Worm (Caenorhabditis elegans) whole organism, L1 larva: ENCODE measurements around the gene srbc-23.
A peak's percentile ranks its signal among the peaks of the same experiment; 100 is the strongest.

ENCODE experiments used
- aha-1 ChIP-seq: fragments of 150-350 bp; optimal IDR thresholded peaks from 2 replicates; lab custom pipeline; 2014; ENCODE audit warnings: missing biosample characterization, missing genetic modification characterization
- alr-1 ChIP-seq: fragments of 200-800 bp; sonication (Bioruptor generic); optimal IDR thresholded peaks from 2 replicates; lab custom pipeline; 2018; ENCODE audit warnings: borderline replicate concordance, mild to moderate bottlenecking, missing genetic modification characterization, missing compliant biosample characterization
- aly-2 ChIP-seq: fragments of 150-350 bp; optimal IDR thresholded peaks from 2 replicates; lab custom pipeline; 2014; ENCODE audit warnings: missing biosample characterization, missing genetic modification characterization
- ama-1 ChIP-seq: fragments of 150-350 bp; optimal IDR thresholded peaks from 2 replicates; lab custom pipeline; 2014
- ceh-8 ChIP-seq: fragments of 200-800 bp; sonication (Bioruptor generic); optimal IDR thresholded peaks from 2 replicates; lab custom pipeline; 2018; ENCODE audit warnings: mild to moderate bottlenecking, missing genetic modification characterization, moderate library complexity, missing compliant biosample characterization
- ceh-88 ChIP-seq: fragments of 200-800 bp; sonication (Bioruptor generic); IDR thresholded peaks from 2 replicates; pipeline ENCODE4 v1.3.6; 2022; ENCODE audit warnings: missing genetic modification characterization, missing compliant biosample characterization
- ceh-90 ChIP-seq: sonication (generic microtip); optimal IDR thresholded peaks from 2 replicates; lab custom pipeline; 2016; ENCODE audit warnings: missing genetic modification characterization, missing compliant biosample characterization
- dsc-1 ChIP-seq: sonication (generic microtip); optimal IDR thresholded peaks from 2 replicates; lab custom pipeline; 2016; ENCODE audit warnings: mild to moderate bottlenecking, missing genetic modification characterization, missing compliant biosample characterization
- efl-1 ChIP-seq, 4 experiments: fragments of 150-350 bp; optimal IDR thresholded peaks in 3 of 4; peaks in 1 of 4; 1 replicate in 1 of 4; 2 replicates in 3 of 4; lab custom pipeline; 2014; ENCODE audit warnings: missing biosample characterization in 2 of 4, missing genetic modification characterization in 2 of 4, missing genetic modification reagents in 2 of 4
- egl-27 ChIP-seq, 2 experiments: fragments of 150-350 bp in 1 of 2; sonication (generic microtip); optimal IDR thresholded peaks; 3 replicates each; lab custom pipeline; 2017 to 2018; ENCODE audit warnings: missing biosample characterization in 2 of 2, missing genetic modification characterization in 2 of 2, missing genetic modification reagents in 2 of 2
- elt-2 ChIP-seq: sonication (generic microtip); optimal IDR thresholded peaks from 2 replicates; lab custom pipeline; 2016; ENCODE audit warnings: missing genetic modification characterization, mild to moderate bottlenecking, inconsistent platforms, missing compliant biosample characterization, missing genetic modification reagents
- elt-3 ChIP-seq, 6 experiments: fragments of 150-350 bp in 1 of 6; sonication (generic microtip); optimal IDR thresholded peaks; 2 replicates each; lab custom pipeline; 2017 to 2018; ENCODE audit warnings: missing biosample characterization in 6 of 6, missing genetic modification characterization in 6 of 6, inconsistent platforms in 1 of 6
- ets-5 ChIP-seq: fragments of 200-800 bp; sonication (Bioruptor generic); IDR thresholded peaks from 2 replicates; pipeline ENCODE4 v1.3.6; 2022; ENCODE audit warnings: missing genetic modification characterization, missing compliant biosample characterization
- fkh-10 ChIP-seq: sonication (generic microtip); optimal IDR thresholded peaks from 2 replicates; lab custom pipeline; 2017; ENCODE audit warnings: missing biosample characterization, missing genetic modification reagents, missing genetic modification characterization
- fkh-8 ChIP-seq: sonication (generic microtip); optimal IDR thresholded peaks from 2 replicates; lab custom pipeline; 2016; ENCODE audit warnings: mild to moderate bottlenecking, missing genetic modification characterization, missing compliant biosample characterization
- grh-1 ChIP-seq: fragments of 200-800 bp; sonication (Bioruptor generic); IDR thresholded peaks from 2 replicates; pipeline ENCODE4 v1.3.6; 2022; ENCODE audit warnings: missing genetic modification reagents, missing genetic modification characterization, missing compliant biosample characterization
- jun-1 ChIP-seq: fragments of 150-350 bp; optimal IDR thresholded peaks from 2 replicates; lab custom pipeline; 2014; ENCODE audit warnings: missing biosample characterization, missing genetic modification reagents, missing genetic modification characterization
- lin-15B ChIP-seq: fragments of 150-350 bp; sonication (generic microtip); optimal IDR thresholded peaks from 3 replicates; lab custom pipeline; 2014; ENCODE audit warnings: missing biosample characterization, missing genetic modification characterization
- lin-35 ChIP-seq, 2 experiments: fragments of 150-350 bp; optimal IDR thresholded peaks; 2 replicates each; lab custom pipeline; 2014; ENCODE audit warnings: missing biosample characterization in 2 of 2, missing genetic modification characterization in 2 of 2, missing genetic modification reagents in 2 of 2
- lin-39 ChIP-seq: fragments of 150-350 bp; optimal IDR thresholded peaks from 2 replicates; lab custom pipeline; 2014; ENCODE audit warnings: missing biosample characterization, missing genetic modification reagents, missing genetic modification characterization
- mab-9 ChIP-seq: fragments of 200-800 bp; sonication (Bioruptor generic); IDR thresholded peaks from 2 replicates; pipeline ENCODE4 v1.3.6; 2022; ENCODE audit warnings: missing genetic modification reagents, missing genetic modification characterization, missing compliant biosample characterization
- mep-1 ChIP-seq: fragments of 150-350 bp; optimal IDR thresholded peaks from 2 replicates; lab custom pipeline; 2014; ENCODE audit warnings: missing biosample characterization, missing genetic modification characterization
- nhr-12 ChIP-seq: sonication (generic microtip); optimal IDR thresholded peaks from 2 replicates; lab custom pipeline; 2017; ENCODE audit warnings: missing biosample characterization, missing genetic modification characterization
- nhr-19 ChIP-seq: fragments of 200-800 bp; sonication (Bioruptor generic); conservative IDR thresholded peaks from 2 replicates; pipeline ENCODE4 v1.3.6; 2022; ENCODE audit warnings: missing genetic modification characterization, missing compliant biosample characterization
- nhr-20 ChIP-seq: sonication (generic microtip); optimal IDR thresholded peaks from 2 replicates; lab custom pipeline; 2016; ENCODE audit warnings: mild to moderate bottlenecking, missing genetic modification characterization, missing compliant biosample characterization
- nhr-237 ChIP-seq: fragments of 150-350 bp; optimal IDR thresholded peaks from 2 replicates; lab custom pipeline; 2014; ENCODE audit warnings: missing biosample characterization, missing genetic modification characterization
- nhr-28 ChIP-seq: fragments of 150-350 bp; optimal IDR thresholded peaks from 2 replicates; lab custom pipeline; 2014; ENCODE audit warnings: missing biosample characterization, missing genetic modification characterization
- nhr-71 ChIP-seq: sonication (generic microtip); optimal IDR thresholded peaks from 2 replicates; lab custom pipeline; 2016; ENCODE audit warnings: mild to moderate bottlenecking, missing genetic modification characterization, moderate library complexity, missing compliant biosample characterization
- nhr-76 ChIP-seq: sonication (generic microtip); optimal IDR thresholded peaks from 2 replicates; lab custom pipeline; 2017; ENCODE audit warnings: missing biosample characterization, missing genetic modification characterization
- nhr-77 ChIP-seq: fragments of 150-350 bp; optimal IDR thresholded peaks from 2 replicates; lab custom pipeline; 2014; ENCODE audit warnings: missing biosample characterization, missing genetic modification characterization
- nhr-84 ChIP-seq: sonication (generic microtip); optimal IDR thresholded peaks from 2 replicates; lab custom pipeline; 2017; ENCODE audit warnings: missing biosample characterization, missing genetic modification characterization
- nhr-90 ChIP-seq: sonication (generic microtip); optimal IDR thresholded peaks from 2 replicates; lab custom pipeline; 2016; ENCODE audit warnings: mild to moderate bottlenecking, missing genetic modification characterization, missing compliant biosample characterization; ENCODE audit not compliant: poor library complexity
- pag-3 ChIP-seq: sonication (generic microtip); optimal IDR thresholded peaks from 2 replicates; lab custom pipeline; 2017; ENCODE audit warnings: missing genetic modification characterization, mild to moderate bottlenecking, missing compliant biosample characterization, antibody characterized with exemption, borderline replicate concordance; ENCODE audit not compliant: insufficient read depth
- pax-3 ChIP-seq: fragments of 200-800 bp; sonication (Bioruptor generic); optimal IDR thresholded peaks from 2 replicates; lab custom pipeline; 2018; ENCODE audit warnings: mild to moderate bottlenecking, missing genetic modification characterization, moderate library complexity, missing compliant biosample characterization
- pqm-1 ChIP-seq: sonication (generic microtip); optimal IDR thresholded peaks from 3 replicates; lab custom pipeline; 2017; ENCODE audit warnings: missing biosample characterization, missing genetic modification characterization
- rnt-1 ChIP-seq: sonication (generic microtip); optimal IDR thresholded peaks from 2 replicates; lab custom pipeline; 2016; ENCODE audit warnings: mild to moderate bottlenecking, missing genetic modification characterization, moderate library complexity, missing compliant biosample characterization
- snpc-4 ChIP-seq: fragments of 150-350 bp; optimal IDR thresholded peaks from 2 replicates; lab custom pipeline; 2014; ENCODE audit warnings: missing biosample characterization, missing genetic modification characterization
- sptf-1 ChIP-seq: fragments of 150-350 bp; optimal IDR thresholded peaks from 2 replicates; lab custom pipeline; 2014; ENCODE audit warnings: missing biosample characterization, missing genetic modification characterization
- sup-37 ChIP-seq: fragments of 200-800 bp; sonication (Bioruptor generic); optimal IDR thresholded peaks from 2 replicates; lab custom pipeline; 2018; ENCODE audit warnings: mild to moderate bottlenecking, missing genetic modification characterization, missing compliant biosample characterization
- tbx-2 ChIP-seq: sonication (generic microtip); optimal IDR thresholded peaks from 2 replicates; lab custom pipeline; 2016; ENCODE audit warnings: missing genetic modification characterization, missing compliant biosample characterization
- unc-130 ChIP-seq: fragments of 150-350 bp; optimal IDR thresholded peaks from 2 replicates; lab custom pipeline; 2017; ENCODE audit warnings: missing biosample characterization, missing genetic modification characterization, inconsistent platforms
- unc-30 ChIP-seq: sonication (generic microtip); optimal IDR thresholded peaks from 2 replicates; lab custom pipeline; 2017; ENCODE audit warnings: missing biosample characterization, missing genetic modification characterization
- unc-62 ChIP-seq: fragments of 150-350 bp; optimal IDR thresholded peaks from 2 replicates; lab custom pipeline; 2014; ENCODE audit warnings: missing biosample characterization, missing genetic modification reagents, missing genetic modification characterization
- unc-98 ChIP-seq: fragments of 200-800 bp; sonication (Bioruptor generic); IDR thresholded peaks from 2 replicates; pipeline ENCODE4 v1.3.6; 2022; ENCODE audit warnings: missing genetic modification characterization, missing compliant biosample characterization
- xbp-1 ChIP-seq: sonication (generic microtip); optimal IDR thresholded peaks from 2 replicates; lab custom pipeline; 2016; ENCODE audit warnings: missing genetic modification characterization, missing compliant biosample characterization
- zag-1 ChIP-seq: fragments of 150-350 bp; optimal IDR thresholded peaks from 2 replicates; lab custom pipeline; 2014; ENCODE audit warnings: missing biosample characterization, missing genetic modification characterization
- zip-4 ChIP-seq: fragments of 200-800 bp; sonication (Bioruptor generic); optimal IDR thresholded peaks from 2 replicates; lab custom pipeline; 2018; ENCODE audit warnings: mild to moderate bottlenecking, missing genetic modification characterization, moderate library complexity, missing compliant biosample characterization
- ztf-4 ChIP-seq: fragments of 150-350 bp; optimal IDR thresholded peaks from 2 replicates; lab custom pipeline; 2014; ENCODE audit warnings: missing biosample characterization, missing genetic modification characterization

The srbc-23 gene

DNA sequence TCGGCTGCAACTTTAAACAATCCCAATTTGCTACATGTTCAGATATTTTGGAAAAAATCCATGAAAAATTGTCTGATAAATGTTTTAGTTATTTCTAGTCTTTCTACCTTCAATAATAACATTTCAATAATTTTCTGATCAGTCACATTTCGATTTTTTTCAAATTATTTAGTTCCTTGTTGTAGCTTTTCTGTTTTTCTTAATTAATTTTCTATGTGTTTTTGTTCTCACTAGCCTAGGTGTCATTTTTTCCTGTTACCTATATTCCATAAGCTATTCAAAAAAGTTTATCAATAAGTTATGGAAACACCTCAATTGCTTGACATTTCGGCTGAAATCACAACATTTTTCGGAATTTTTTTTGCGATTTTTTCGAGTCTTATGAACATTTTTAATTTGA lies at the start of gene srbc-23:
Gene srbc-23, plus strand, starts transcription at position 301 of the 400 bp plus-strand sequence.
- no peak for TF ChIP-seq mep-1 (tag; lab: Kevin White, UChicago)
- TF ChIP-seq unc-98 (GFP tag; lab: Robert Waterston, UW) = no peak
- TF ChIP-seq rnt-1 = no peak
- TF ChIP-seq snpc-4 = no peak
- TF ChIP-seq ceh-8 (GFP tag; lab: Kevin White, UChicago) = no peak
- TF ChIP-seq lin-15B (tag; lab: Kevin White, UChicago) = no peak
- TF ChIP-seq lin-35 (GFP tag; optimal IDR thresholded peaks at IDR 0.05; lab: Kevin White, UChicago) = no peak
- TF ChIP-seq zip-4 = no peak
- TF ChIP-seq pax-3 (tag; lab: Kevin White, UChicago) = no peak
- no peak for TF ChIP-seq nhr-84
- TF ChIP-seq sptf-1 (tag; lab: Kevin White, UChicago) = no peak
- no peak for TF ChIP-seq nhr-237 (tag; lab: Kevin White, UChicago)
- TF ChIP-seq tbx-2 = no peak
- no peak for TF ChIP-seq nhr-20 (tag; lab: Kevin White, UChicago)
- no peak for TF ChIP-seq aha-1 (tag; lab: Kevin White, UChicago)
- TF ChIP-seq jun-1 (tag; lab: Kevin White, UChicago) = no peak
- TF ChIP-seq nhr-77 = no peak

DNA sequence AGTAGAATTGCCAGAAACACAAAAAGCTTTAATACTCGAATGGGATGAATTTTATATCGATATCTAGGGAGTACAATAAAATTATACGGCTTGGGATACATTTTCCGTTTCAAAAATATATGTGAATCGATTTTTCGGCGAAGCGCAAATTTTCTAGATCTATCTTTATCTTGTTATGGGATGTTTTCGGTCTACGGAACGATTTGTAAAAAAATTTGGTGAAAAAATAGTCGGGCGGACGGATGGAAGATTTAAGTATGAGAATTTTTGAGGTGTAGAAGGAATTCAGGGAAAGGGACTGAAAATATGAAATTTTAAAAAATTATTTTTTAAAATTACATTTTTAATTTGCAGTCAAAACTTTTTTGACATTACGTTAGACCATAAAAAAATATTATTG lies 47.4 kb upstream of the srbc-23 start, which contains the start of gene F22F7.4:
Gene F22F7.4, minus strand, starts transcription at position 101 of the 400 bp plus-strand sequence.
- TF ChIP-seq zag-1 (no peak), zip-4 (no peak), tbx-2 (no peak), lin-39 (no peak), unc-62 (no peak), nhr-12 (tag; lab: Kevin White, UChicago) (no peak), ceh-88 (GFP tag; lab: Robert Waterston, UW) (no peak), dsc-1 (no peak)

DNA sequence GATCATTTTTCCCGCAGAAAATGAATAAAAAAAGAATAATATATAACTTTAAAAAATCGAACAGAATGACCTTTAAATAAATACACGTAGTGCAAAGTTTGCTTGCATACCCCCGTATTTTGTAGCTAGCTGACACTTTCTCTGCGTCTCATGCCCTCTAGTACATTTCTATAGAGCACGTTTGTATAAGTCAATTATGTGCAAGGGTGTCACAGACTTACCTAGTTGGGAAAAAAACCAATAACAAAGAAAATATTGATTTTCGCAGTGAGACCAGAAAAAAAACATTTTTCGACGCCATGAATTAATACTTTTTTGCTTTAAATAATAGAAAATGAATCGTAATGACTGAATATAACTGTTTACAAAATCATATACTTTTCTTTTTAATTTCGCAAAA lies 44.1 kb upstream of the srbc-23 start, which contains the start of gene ckb-4:
Gene ckb-4, minus strand, starts transcription at position 140 of the 400 bp plus-strand sequence.
- TF ChIP-seq ztf-4 (tag; lab: Kevin White, UChicago) = no peak
- no peak for TF ChIP-seq unc-62
- TF ChIP-seq elt-2 (tag; lab: Kevin White, UChicago) = no peak
- no peak for TF ChIP-seq aly-2 (tag; lab: Kevin White, UChicago)
- no peak for TF ChIP-seq alr-1 (tag; lab: Kevin White, UChicago)
- TF ChIP-seq ceh-8 (GFP tag; lab: Kevin White, UChicago) = no peak
- peak; percentile 59 to 70 for TF ChIP-seq efl-1 (optimal IDR thresholded peaks at IDR 0.05; lab: Kevin White, UChicago)
- peak; percentile 54 to 85 for TF ChIP-seq efl-1 (GFP tag; optimal IDR thresholded peaks at IDR 0.05 in 1 of 2; lab: Kevin White, UChicago)
- no peak for TF ChIP-seq unc-130 (tag; lab: Kevin White, UChicago)
- no peak for TF ChIP-seq grh-1 (GFP tag; lab: Robert Waterston, UW)
- TF ChIP-seq lin-35 (GFP tag; optimal IDR thresholded peaks at IDR 0.05; lab: Kevin White, UChicago) = peak; percentile 48 to 66
- no peak for TF ChIP-seq nhr-90 (tag; lab: Kevin White, UChicago)
- peak; percentile 26 for TF ChIP-seq xbp-1 (tag; lab: Kevin White, UChicago)
- TF ChIP-seq aha-1 (tag; lab: Kevin White, UChicago) = no peak
- TF ChIP-seq nhr-20 (tag; lab: Kevin White, UChicago) = peak; percentile 42
- TF ChIP-seq nhr-71 = no peak
- TF ChIP-seq ama-1 = no peak
- TF ChIP-seq ceh-90 (tag; lab: Kevin White, UChicago) = no peak
- TF ChIP-seq mab-9 (GFP tag; lab: Robert Waterston, UW) = no peak
- no peak for TF ChIP-seq tbx-2
- no peak for TF ChIP-seq pqm-1 (tag; lab: Kevin White, UChicago)
- TF ChIP-seq pax-3 (tag; lab: Kevin White, UChicago) = no peak
- no peak for TF ChIP-seq nhr-19
- TF ChIP-seq unc-30 (tag; lab: Kevin White, UChicago) = no peak
- TF ChIP-seq egl-27 (tag; optimal IDR thresholded peaks at IDR 0.05; lab: Kevin White, UChicago) = no peak
- no peak for TF ChIP-seq fkh-10 (GFP tag; lab: Kevin White, UChicago)
- no peak for TF ChIP-seq fkh-8 (tag; lab: Kevin White, UChicago)
- TF ChIP-seq zip-4 = no peak
- TF ChIP-seq sup-37 (GFP tag; lab: Kevin White, UChicago) = no peak
- peak; percentile 41 for TF ChIP-seq lin-15B (tag; lab: Kevin White, UChicago)
- no peak for TF ChIP-seq ceh-88 (GFP tag; lab: Robert Waterston, UW)
- no peak for TF ChIP-seq ets-5 (GFP tag; lab: Robert Waterston, UW)
- TF ChIP-seq elt-3 (tag; optimal IDR thresholded peaks at IDR 0.05; lab: Kevin White, UChicago) = no peak
- no peak for TF ChIP-seq nhr-28 (tag; lab: Kevin White, UChicago)
- no peak for TF ChIP-seq mep-1 (tag; lab: Kevin White, UChicago)
- TF ChIP-seq pag-3 (tag; lab: Kevin White, UChicago) = no peak
- TF ChIP-seq lin-39 = no peak
- peak; percentile 15 for TF ChIP-seq nhr-77
- TF ChIP-seq nhr-76 = no peak
- no peak for TF ChIP-seq nhr-84
